Fruit fly (Drosophila melanogaster) whole organism, embryonic: ENCODE results near the gene CG43448.
A peak's percentile ranks its signal among the peaks of the same experiment; 100 is the strongest.

Source experiments
- CG11695 ChIP-seq: fragments of 200-800 bp; sonication (Bioruptor generic); IDR thresholded peaks from 3 replicates; pipeline ENCODE4 v1.3.6; 2022; ENCODE audit warnings: missing biosample characterization, missing genetic modification characterization
- CG12391 ChIP-seq: fragments of 200-800 bp; sonication (Bioruptor generic); optimal IDR thresholded peaks from 3 replicates; lab custom pipeline; 2018; ENCODE audit warnings: missing biosample characterization, mild to moderate bottlenecking, missing genetic modification characterization, moderate library complexity
- CG1647 ChIP-seq: fragments of 200-800 bp; sonication (Bioruptor generic); optimal IDR thresholded peaks from 3 replicates; lab custom pipeline; 2016; ENCODE audit warnings: missing biosample characterization, missing genetic modification characterization
- CG16815 ChIP-seq: fragments of 200-800 bp; sonication (Bioruptor generic); optimal IDR thresholded peaks from 3 replicates; lab custom pipeline; 2017; ENCODE audit warnings: missing biosample characterization, mild to moderate bottlenecking, missing genetic modification characterization
- CG17328 ChIP-seq: fragments of 200-800 bp; sonication (Bioruptor generic); IDR thresholded peaks from 2 replicates; pipeline ENCODE4 v1.3.6; 2022; ENCODE audit warnings: missing biosample characterization, missing genetic modification characterization
- CG18262 ChIP-seq: fragments of 200-800 bp; optimal IDR thresholded peaks from 3 replicates; lab custom pipeline; 2019; ENCODE audit warnings: missing biosample characterization, mild to moderate bottlenecking, missing genetic modification characterization, moderate library complexity
- CG2129 ChIP-seq: fragments of 200-800 bp; sonication (Bioruptor generic); IDR thresholded peaks from 2 replicates; pipeline ENCODE4 v1.3.6; 2022; ENCODE audit warnings: missing biosample characterization, missing genetic modification characterization; ENCODE audit not compliant: partially characterized antibody
- CG2889 ChIP-seq: fragments of 200-800 bp; sonication (Bioruptor generic); IDR thresholded peaks from 3 replicates; pipeline ENCODE4 v1.3.6; 2022; ENCODE audit warnings: missing biosample characterization, missing genetic modification characterization
- CG3065 ChIP-seq: fragments of 200-800 bp; sonication (Bioruptor generic); optimal IDR thresholded peaks from 2 replicates; lab custom pipeline; 2016; ENCODE audit warnings: missing biosample characterization, missing genetic modification characterization
- CG32772 ChIP-seq: fragments of 200-800 bp; sonication (Bioruptor generic); IDR thresholded peaks from 2 replicates; pipeline ENCODE4 v1.3.6; 2022; ENCODE audit warnings: missing biosample characterization, missing genetic modification characterization
- CG3407 ChIP-seq: fragments of 200-800 bp; sonication (Bioruptor generic); optimal IDR thresholded peaks from 2 replicates; lab custom pipeline; 2018; ENCODE audit warnings: missing biosample characterization, mild to moderate bottlenecking, missing genetic modification characterization
- CG43689 ChIP-seq: fragments of 200-800 bp; sonication (Bioruptor generic); IDR thresholded peaks from 2 replicates; pipeline ENCODE4 v1.3.6; 2022; ENCODE audit warnings: missing biosample characterization, missing genetic modification characterization
- CG6683 ChIP-seq: fragments of 200-800 bp; sonication (Bioruptor generic); optimal IDR thresholded peaks from 2 replicates; lab custom pipeline; 2017; ENCODE audit warnings: missing biosample characterization, mild to moderate bottlenecking, missing genetic modification characterization, missing genetic modification reagents
- CG7357 ChIP-seq: fragments of 200-800 bp; sonication (Bioruptor generic); IDR thresholded peaks from 3 replicates; pipeline ENCODE4 v1.3.6; 2022; ENCODE audit warnings: missing biosample characterization, missing genetic modification characterization
- CG7372 ChIP-seq: fragments of 200-800 bp; sonication (Bioruptor generic); IDR thresholded peaks from 2 replicates; pipeline ENCODE4 v1.3.6; 2022; ENCODE audit warnings: missing biosample characterization, missing genetic modification characterization
- CG7839 ChIP-seq: fragments of 200-800 bp; sonication (Bioruptor generic); optimal IDR thresholded peaks from 3 replicates; lab custom pipeline; 2018; ENCODE audit warnings: missing biosample characterization, mild to moderate bottlenecking, missing genetic modification characterization, moderate library complexity
- CG9797 ChIP-seq: fragments of 200-800 bp; sonication (Bioruptor generic); optimal IDR thresholded peaks from 3 replicates; lab custom pipeline; 2018; ENCODE audit warnings: missing biosample characterization, mild to moderate bottlenecking, missing genetic modification characterization
- Camta ChIP-seq: fragments of 200-800 bp; sonication (Bioruptor generic); optimal IDR thresholded peaks from 2 replicates; lab custom pipeline; 2016; ENCODE audit warnings: missing biosample characterization, missing genetic modification characterization
- Dip2 ChIP-seq: fragments of 200-800 bp; sonication (Bioruptor generic); IDR thresholded peaks from 2 replicates; pipeline ENCODE4 v1.3.6; 2022; ENCODE audit warnings: missing biosample characterization, missing genetic modification characterization
- Med ChIP-seq: fragments of 200-800 bp; sonication (Bioruptor generic); peaks from one replicate; lab custom pipeline; 2016; ENCODE audit warnings: missing biosample characterization, missing genetic modification characterization, mild to moderate bottlenecking, inconsistent platforms, moderate library complexity
- NC2α ChIP-seq: fragments of 200-800 bp; sonication (Bioruptor generic); optimal IDR thresholded peaks from 2 replicates; lab custom pipeline; 2016; ENCODE audit warnings: missing biosample characterization, missing genetic modification characterization
- Sox100B ChIP-seq: fragments of 200-800 bp; sonication (Bioruptor generic); optimal IDR thresholded peaks from 3 replicates; lab custom pipeline; 2018; ENCODE audit warnings: missing biosample characterization, mild to moderate bottlenecking, missing genetic modification characterization
- Sox102F ChIP-seq: fragments of 200-800 bp; sonication (Bioruptor generic); optimal IDR thresholded peaks from 2 replicates; lab custom pipeline; 2018; ENCODE audit warnings: missing biosample characterization, mild to moderate bottlenecking, missing genetic modification characterization, moderate library complexity
- Spps ChIP-seq: fragments of 200-800 bp; sonication (Bioruptor generic); optimal IDR thresholded peaks from 2 replicates; lab custom pipeline; 2018; ENCODE audit warnings: missing biosample characterization, mild to moderate bottlenecking, missing genetic modification characterization
- Ssrp ChIP-seq: fragments of 200-800 bp; sonication (Bioruptor generic); optimal IDR thresholded peaks from 2 replicates; lab custom pipeline; 2018; ENCODE audit warnings: missing biosample characterization, mild to moderate bottlenecking, missing genetic modification characterization, moderate library complexity
- Xrp1 ChIP-seq: fragments of 200-800 bp; sonication (Bioruptor generic); IDR thresholded peaks from 2 replicates; pipeline ENCODE4 v1.3.6; 2022; ENCODE audit warnings: missing biosample characterization, missing genetic modification characterization
- ap ChIP-seq: fragments of 200-800 bp; sonication (Bioruptor generic); IDR thresholded peaks from 2 replicates; pipeline ENCODE4 v1.3.6; 2022; ENCODE audit warnings: missing biosample characterization, missing genetic modification characterization
- az2 ChIP-seq: fragments of 200-800 bp; sonication (Bioruptor generic); optimal IDR thresholded peaks from 3 replicates; lab custom pipeline; 2016; ENCODE audit warnings: missing biosample characterization, missing genetic modification characterization
- bsh ChIP-seq, 2 experiments: fragments of 200-800 bp; sonication (Bioruptor generic); optimal IDR thresholded peaks; 2 replicates each; lab custom pipeline; 2017 to 2018; ENCODE audit warnings: mild to moderate bottlenecking in 2 of 2, missing biosample characterization in 2 of 2, missing genetic modification characterization in 2 of 2, moderate library complexity in 1 of 2
- disco-r ChIP-seq: fragments of 200-800 bp; sonication (Bioruptor generic); optimal IDR thresholded peaks from 2 replicates; lab custom pipeline; 2016; ENCODE audit warnings: missing biosample characterization, missing genetic modification characterization
- ems ChIP-seq: fragments of 200-800 bp; sonication (Bioruptor generic); optimal IDR thresholded peaks from 3 replicates; lab custom pipeline; 2016; ENCODE audit warnings: missing biosample characterization, missing genetic modification characterization
- en ChIP-seq: fragments of 200-800 bp; sonication (Bioruptor generic); optimal IDR thresholded peaks from 2 replicates; lab custom pipeline; 2016; ENCODE audit warnings: missing biosample characterization, missing genetic modification characterization
- fd102C ChIP-seq: fragments of 200-800 bp; sonication (Bioruptor generic); optimal IDR thresholded peaks from 2 replicates; lab custom pipeline; 2018; ENCODE audit warnings: missing biosample characterization, mild to moderate bottlenecking, missing genetic modification characterization, moderate library complexity
- gsb-n ChIP-seq: fragments of 200-800 bp; sonication (Bioruptor generic); optimal IDR thresholded peaks from 3 replicates; lab custom pipeline; 2018; ENCODE audit warnings: missing biosample characterization, mild to moderate bottlenecking, missing genetic modification characterization
- ham ChIP-seq: fragments of 200-800 bp; sonication (Bioruptor generic); IDR thresholded peaks from 2 replicates; pipeline ENCODE4 v1.3.6; 2022; ENCODE audit warnings: missing biosample characterization, missing genetic modification characterization
- insv ChIP-seq, 2 experiments: fragments of 200-800 bp; sonication (Bioruptor generic); optimal IDR thresholded peaks; 3 replicates each; lab custom pipeline; 2016 to 2018; ENCODE audit warnings: missing biosample characterization in 2 of 2, missing genetic modification characterization in 2 of 2
- jumu ChIP-seq: fragments of 200-800 bp; sonication (Bioruptor generic); optimal IDR thresholded peaks from 3 replicates; lab custom pipeline; 2016; ENCODE audit warnings: missing biosample characterization, missing genetic modification characterization
- ken ChIP-seq: fragments of 200-800 bp; sonication (Bioruptor generic); IDR thresholded peaks from 3 replicates; pipeline ENCODE4 v1.3.6; 2022; ENCODE audit warnings: missing biosample characterization, missing genetic modification characterization
- mld ChIP-seq: fragments of 200-800 bp; sonication (Bioruptor generic); IDR thresholded peaks from 3 replicates; pipeline ENCODE4 v1.3.6; 2022; ENCODE audit warnings: missing biosample characterization, missing genetic modification characterization; ENCODE audit not compliant: partially characterized antibody
- nerfin-1 ChIP-seq: fragments of 200-800 bp; sonication (Bioruptor generic); optimal IDR thresholded peaks from 3 replicates; lab custom pipeline; 2019; ENCODE audit warnings: missing biosample characterization, mild to moderate bottlenecking, missing genetic modification characterization, moderate library complexity
- pfk ChIP-seq: fragments of 200-800 bp; sonication (Bioruptor generic); optimal IDR thresholded peaks from 2 replicates; lab custom pipeline; 2018; ENCODE audit warnings: missing biosample characterization, mild to moderate bottlenecking, missing genetic modification characterization, moderate library complexity
- pho ChIP-seq: fragments of 200-800 bp; sonication (Bioruptor generic); optimal IDR thresholded peaks from 2 replicates; lab custom pipeline; 2016; ENCODE audit warnings: missing biosample characterization, missing genetic modification characterization
- prd ChIP-seq, 3 experiments: fragments of >200 bp in 2 of 3; fragments of 200-800 bp in 1 of 3; sonication (Bioruptor generic) in 1 of 3; optimal IDR thresholded peaks in 2 of 3; IDR thresholded peaks in 1 of 3; 2 replicates in 2 of 3; 3 replicates in 1 of 3; pipeline versions ENCODE4 v1.3.6 to Lab custom; 2017 to 2022; ENCODE audit warnings: missing biosample characterization in 1 of 3, missing genetic modification characterization in 1 of 3
- row ChIP-seq: fragments of 200-800 bp; sonication (Bioruptor generic); IDR thresholded peaks from 3 replicates; pipeline ENCODE4 v1.3.6; 2022; ENCODE audit warnings: missing biosample characterization, missing genetic modification characterization
- sisA ChIP-seq: fragments of 200-800 bp; sonication (Bioruptor generic); IDR thresholded peaks from 2 replicates; pipeline ENCODE4 v1.3.6; 2022; ENCODE audit warnings: missing biosample characterization, missing genetic modification characterization
- slou ChIP-seq: fragments of 200-800 bp; sonication (Bioruptor generic); optimal IDR thresholded peaks from 3 replicates; lab custom pipeline; 2016; ENCODE audit warnings: missing biosample characterization, missing genetic modification characterization
- tgo ChIP-seq: fragments of 200-800 bp; sonication (Bioruptor generic); IDR thresholded peaks from 3 replicates; pipeline ENCODE4 v1.3.6; 2022; ENCODE audit warnings: missing biosample characterization, missing genetic modification characterization
- unpg ChIP-seq: fragments of 200-800 bp; sonication (Bioruptor generic); optimal IDR thresholded peaks from 3 replicates; lab custom pipeline; 2018; ENCODE audit warnings: missing biosample characterization, mild to moderate bottlenecking, missing genetic modification characterization, moderate library complexity
- wor ChIP-seq: fragments of 200-800 bp; sonication (Bioruptor generic); IDR thresholded peaks from 2 replicates; pipeline ENCODE4 v1.3.6; 2022; ENCODE audit warnings: missing biosample characterization, missing genetic modification characterization
- zfh2 ChIP-seq: fragments of 200-800 bp; sonication (Bioruptor generic); optimal IDR thresholded peaks from 2 replicates; lab custom pipeline; 2016; ENCODE audit warnings: missing biosample characterization, missing genetic modification characterization

Gene CG43448

dm6 chr3R:30283940-30284339 is 46.4 kb upstream of the CG43448 start (continued):
- TF ChIP-seq Camta (GFP tag; lab: Kevin White, UChicago) (no peak), CG6683 (GFP tag; lab: Kevin White, UChicago) (no peak), unpg (GFP tag; lab: Kevin White, UChicago) (peak; percentile 38), zfh2 (GFP tag; lab: Kevin White, UChicago) (no peak), CG3065 (GFP tag; lab: Kevin White, UChicago) (no peak), Dip2 (GFP tag; lab: Robert Waterston, UW) (no peak), en (GFP tag; lab: Kevin White, UChicago) (no peak), sisA (peak; percentile 35; the same call in 1 of the 2 replicates), Ssrp (peak; percentile 8), pfk (GFP tag; lab: Kevin White, UChicago) (no peak), CG2129 (no peak), disco-r (GFP tag; lab: Kevin White, UChicago) (no peak), tgo (peak; percentile 46; the same call in 2 of the 3 replicates), CG12391 (peak; percentile 33), CG43689 (GFP tag; lab: Robert Waterston, UW) (no peak), jumu (no peak), ap (GFP tag; lab: Robert Waterston, UW) (no peak), CG7357 (GFP tag; lab: Robert Waterston, UW) (no peak), row (GFP tag; lab: Robert Waterston, UW) (peak; percentile 39; the same call in 1 of the 3 replicates), prd (optimal IDR thresholded peaks at IDR 0.05; lab: Kevin White, UChicago) (no peak), prd (GFP tag; IDR thresholded peaks at IDR 0.05; lab: Robert Waterston, UW) (peak; percentile 51), CG9797 (GFP tag; lab: Kevin White, UChicago) (no peak), Sox102F (GFP tag; lab: Kevin White, UChicago) (peak; percentile 65), pho (GFP tag; lab: Kevin White, UChicago) (no peak), CG18262 (tag; lab: Kevin White, UChicago) (no peak), ken (GFP tag; lab: Robert Waterston, UW) (no peak), ham (no peak), Xrp1 (peak; percentile 66; the same call in 1 of the 2 replicates), nerfin-1 (no peak), CG7372 (no peak), CG16815 (GFP tag; lab: Kevin White, UChicago) (no peak), Sox100B (no peak), CG17328 (GFP tag; lab: Robert Waterston, UW) (peak; percentile 44; the same call in 1 of the 2 replicates), CG3407 (GFP tag; lab: Kevin White, UChicago) (no peak), CG7839 (tag; lab: Kevin White, UChicago) (peak; percentile 4), CG11695 (GFP tag; lab: Robert Waterston, UW) (0 out of 3 replicates have a peak, but pooled peaks have one; percentile 26), bsh (GFP tag; optimal IDR thresholded peaks at IDR 0.05; lab: Kevin White, UChicago) (peak; percentile 46 to 65), CG32772 (GFP tag; lab: Robert Waterston, UW) (no peak), Spps (tag; lab: Kevin White, UChicago) (no peak), NC2α (GFP tag; lab: Kevin White, UChicago) (no peak), insv (GFP tag; optimal IDR thresholded peaks at IDR 0.05; lab: Kevin White, UChicago) (no peak), slou (GFP tag; lab: Kevin White, UChicago) (no peak), mld (GFP tag; lab: Robert Waterston, UW) (no peak), wor (GFP tag; lab: Robert Waterston, UW) (no peak), CG2889 (GFP tag; lab: Robert Waterston, UW) (no peak), gsb-n (tag; lab: Kevin White, UChicago) (no peak), CG1647 (no peak), Med (GFP tag; lab: Kevin White, UChicago) (peak; percentile 31), ems (GFP tag; lab: Kevin White, UChicago) (no peak), az2 (GFP tag; lab: Kevin White, UChicago) (no peak), fd102C (GFP tag; lab: Kevin White, UChicago) (no peak)
